Worm (Caenorhabditis elegans) whole organism, early embryonic: ENCODE data around the gene asp-14.

Experiments used
- B0310.2 ChIP-seq: sonication (generic microtip); optimal IDR thresholded peaks from 2 replicates; lab custom pipeline; 2016; ENCODE audit warnings: mild to moderate bottlenecking, missing genetic modification characterization, missing compliant biosample characterization
- ama-1 ChIP-seq: fragments of 150-350 bp; optimal IDR thresholded peaks from 2 replicates; lab custom pipeline; 2014
- ceh-13 ChIP-seq: fragments of 200-800 bp; sonication (Bioruptor generic); optimal IDR thresholded peaks from 2 replicates; lab custom pipeline; 2018; ENCODE audit warnings: mild to moderate bottlenecking, missing genetic modification characterization, missing compliant biosample characterization
- flt-1 ChIP-seq: fragments of 200-800 bp; sonication (Bioruptor generic); IDR thresholded peaks from 2 replicates; pipeline ENCODE4 v1.3.6; 2022; ENCODE audit warnings: missing genetic modification characterization, missing compliant biosample characterization
- hnd-1 ChIP-seq: sonication (generic microtip); optimal IDR thresholded peaks from 2 replicates; lab custom pipeline; 2016; ENCODE audit warnings: missing genetic modification characterization, missing compliant biosample characterization
- pes-1 ChIP-seq: fragments of 200-800 bp; sonication (Bioruptor generic); IDR thresholded peaks from 2 replicates; pipeline ENCODE4 v1.3.6; 2022; ENCODE audit warnings: missing genetic modification reagents, missing genetic modification characterization, missing compliant biosample characterization
- sea-1 ChIP-seq: fragments of 200-800 bp; sonication (Bioruptor generic); conservative IDR thresholded peaks from 2 replicates; pipeline ENCODE4 v1.3.6; 2022; ENCODE audit warnings: missing genetic modification characterization, missing compliant biosample characterization
- tra-4 ChIP-seq: sonication (generic microtip); optimal IDR thresholded peaks from 2 replicates; lab custom pipeline; 2017; ENCODE audit warnings: missing genetic modification characterization, missing compliant biosample characterization

DNA sequence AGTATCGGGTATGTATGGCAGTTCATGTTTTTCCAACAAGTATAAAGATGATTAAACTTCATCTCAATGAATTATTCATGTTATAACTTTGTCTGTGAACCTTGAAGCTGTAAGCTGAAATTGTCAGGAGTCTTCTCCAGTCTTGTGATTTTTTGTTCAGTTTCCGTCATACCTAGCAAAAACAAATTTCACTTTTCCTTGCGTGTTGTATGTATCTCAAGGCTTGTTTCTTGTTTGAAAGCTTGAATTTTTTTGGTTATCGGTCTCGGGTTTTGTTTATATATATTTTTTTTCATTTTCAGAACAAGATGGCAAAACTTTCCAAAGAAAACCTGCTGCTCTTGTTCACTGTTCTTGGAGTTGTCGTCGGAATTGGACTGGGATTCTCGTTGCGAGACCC is 43.3 kb downstream of the asp-14 start, which contains the start of gene glt-4:
- no peak for TF ChIP-seq hnd-1 (tag; lab: Kevin White, UChicago)
- TF ChIP-seq flt-1 (GFP tag; lab: Robert Waterston, UW): no peak
- TF ChIP-seq tra-4: no peak
- TF ChIP-seq B0310.2 (tag; lab: Kevin White, UChicago): no peak
- TF ChIP-seq ama-1: no peak
- TF ChIP-seq pes-1: no peak
- TF ChIP-seq sea-1 (GFP tag; lab: Robert Waterston, UW): no peak
- TF ChIP-seq ceh-13 (GFP tag; lab: Kevin White, UChicago): no peak
